Worm (Caenorhabditis elegans) whole organism, L2 larva: ENCODE measurements around the gene ptr-15.

Source experiments
- ama-1 ChIP-seq: fragments of 150-350 bp; optimal IDR thresholded peaks from 2 replicates; lab custom pipeline; 2018; ENCODE audit warnings: inconsistent platforms
- skn-1 ChIP-seq: sonication (generic microtip); optimal IDR thresholded peaks from 2 replicates; lab custom pipeline; 2017; ENCODE audit warnings: missing biosample characterization, missing genetic modification characterization

- TF ChIP-seq ama-1 (lab: Kevin White, UChicago) (no peak), skn-1 (tag; lab: Kevin White, UChicago) (no peak)
Measured at ce11 chrV:6985943-6986342, 16.1 kb upstream of the ptr-15 start, which contains the start of gene nhr-163.
